Fruit fly (Drosophila melanogaster) ovary, adult (tissue): ENCODE data around the gene ScsbetaG.

Experiments used
- CG17801 ChIP-seq: fragments of 200-800 bp; optimal IDR thresholded peaks from 2 replicates; lab custom pipeline; 2019; ENCODE audit warnings: missing biosample characterization, mild to moderate bottlenecking, missing genetic modification characterization, moderate library complexity; ENCODE audit not compliant: partially characterized antibody

Gene ScsbetaG

DNA sequence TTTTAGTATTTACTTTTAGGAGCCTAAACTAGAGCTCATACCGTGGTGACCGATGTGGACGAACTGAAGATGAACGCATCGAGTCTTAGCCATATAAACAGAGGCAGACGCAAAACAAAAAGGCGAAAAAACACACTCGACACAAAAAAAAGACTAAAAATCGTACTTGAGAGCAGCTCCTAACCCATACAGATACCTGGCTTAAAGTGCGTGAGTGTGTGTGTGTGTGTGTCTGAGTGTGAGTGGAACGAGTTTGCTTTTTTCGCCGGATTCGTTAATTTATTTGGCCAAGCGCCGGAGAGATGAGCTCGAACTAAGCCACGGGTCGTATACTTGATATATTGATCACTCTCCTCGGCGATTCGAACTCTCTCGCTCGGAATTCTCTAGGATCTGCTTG is 12.4 kb downstream of the ScsbetaG start, which contains the start of gene frm:
TSS of gene frm (minus strand) at position 73 of the 400 bp plus-strand sequence.
- TF ChIP-seq CG17801 (GFP tag; lab: Kevin White, UChicago), result no peak

dm6 chr3L:5548524-5549084 is 14.9 kb downstream of the ScsbetaG start:
- no peak for TF ChIP-seq CG17801 (GFP tag; lab: Kevin White, UChicago)

DNA sequence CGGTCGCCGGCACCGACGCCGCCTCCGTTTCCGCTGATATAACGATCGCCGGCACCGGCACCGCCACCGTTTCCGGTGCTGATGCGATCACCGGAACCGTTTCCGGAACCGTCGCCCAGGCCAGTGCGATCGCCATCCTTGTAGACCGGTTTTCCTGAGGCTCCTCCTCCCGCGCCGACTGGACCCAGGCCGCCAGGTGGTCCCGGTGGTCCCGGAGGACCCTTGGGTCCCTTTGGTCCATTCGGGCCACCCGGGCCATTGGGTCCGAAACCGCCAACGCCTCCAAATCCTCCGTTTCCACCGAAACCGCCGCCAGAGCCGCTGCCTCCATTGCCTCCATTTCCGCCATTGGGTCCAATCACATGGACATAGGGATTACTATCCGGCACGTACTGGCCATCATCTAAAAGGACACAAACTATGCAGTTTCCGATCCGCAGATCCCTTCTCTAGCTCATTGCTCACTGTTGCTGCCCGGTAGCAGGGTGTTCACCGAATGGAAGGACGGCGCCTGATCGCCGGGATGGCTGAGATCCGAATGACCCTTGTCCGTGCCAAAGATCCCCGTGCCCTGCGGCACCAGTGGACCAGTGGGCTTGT is 20.6 kb downstream of the ScsbetaG start:
- no peak for TF ChIP-seq CG17801 (GFP tag; lab: Kevin White, UChicago)

DNA sequence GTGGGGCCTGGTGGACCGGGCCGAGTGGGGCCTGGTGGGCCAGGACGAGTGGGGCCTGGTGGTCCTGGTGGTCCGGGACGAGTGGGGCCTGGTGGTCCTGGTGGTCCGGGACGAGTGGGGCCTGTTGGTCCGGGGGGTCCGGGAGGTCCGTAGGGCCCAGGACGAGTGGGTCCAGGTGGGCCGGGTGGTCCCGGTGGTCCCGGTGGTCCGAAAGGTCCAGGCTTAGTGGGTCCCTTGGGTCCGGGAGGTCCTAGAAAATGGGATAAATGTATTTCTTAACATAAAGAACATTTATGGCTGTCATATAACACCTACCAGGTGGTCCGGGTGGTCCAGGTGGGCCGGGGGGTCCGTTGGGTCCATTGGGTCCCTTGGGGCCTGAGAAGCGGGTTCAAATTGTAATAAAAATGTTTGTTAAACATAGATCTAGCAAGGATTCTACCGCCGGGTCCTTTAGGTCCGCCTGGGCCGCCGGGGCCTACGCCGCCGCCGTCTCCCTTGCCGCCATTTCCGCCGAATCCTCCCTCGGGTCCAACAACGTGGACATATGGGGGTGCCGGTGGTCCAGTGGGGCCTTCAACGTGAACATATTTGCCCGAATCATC is 22.8 kb downstream of the ScsbetaG start:
- TF ChIP-seq CG17801 (GFP tag; lab: Kevin White, UChicago), result no peak

- TF ChIP-seq CG17801 (GFP tag; lab: Kevin White, UChicago), result no peak
Measured at dm6 chr3L:5535659-5536058, 27.8 kb downstream of the ScsbetaG start, which contains the start of gene CG13285. Gene CG13285, minus strand, starts transcription at chr3L:5535759.

DNA sequence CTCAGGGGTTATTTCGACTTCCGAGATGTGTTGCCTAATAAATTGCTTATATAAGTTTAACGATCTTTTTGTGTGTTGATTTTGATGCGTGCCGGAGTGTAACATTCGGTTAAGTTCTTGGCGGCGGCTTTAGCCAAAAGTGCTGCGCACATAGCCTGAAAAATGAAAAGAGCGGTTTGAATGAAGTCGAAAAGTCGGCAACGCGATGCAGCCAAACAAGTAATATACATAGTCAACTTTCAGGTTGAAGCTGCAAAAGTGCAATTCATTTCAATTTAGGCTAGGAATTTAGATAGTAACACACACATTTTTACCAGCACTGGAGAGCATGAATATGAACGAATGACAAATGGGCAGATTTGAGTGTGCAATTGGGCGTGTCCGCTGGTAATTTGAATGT is 29.2 kb downstream of the ScsbetaG start:
- no peak for TF ChIP-seq CG17801 (GFP tag; lab: Kevin White, UChicago)

- no peak for TF ChIP-seq CG17801 (GFP tag; lab: Kevin White, UChicago)
Measured at dm6 chr3L:5529241-5529640, 34.2 kb downstream of the ScsbetaG start, which contains the start of gene Lkr. Gene Lkr, minus strand, starts transcription at chr3L:5529341.

DNA sequence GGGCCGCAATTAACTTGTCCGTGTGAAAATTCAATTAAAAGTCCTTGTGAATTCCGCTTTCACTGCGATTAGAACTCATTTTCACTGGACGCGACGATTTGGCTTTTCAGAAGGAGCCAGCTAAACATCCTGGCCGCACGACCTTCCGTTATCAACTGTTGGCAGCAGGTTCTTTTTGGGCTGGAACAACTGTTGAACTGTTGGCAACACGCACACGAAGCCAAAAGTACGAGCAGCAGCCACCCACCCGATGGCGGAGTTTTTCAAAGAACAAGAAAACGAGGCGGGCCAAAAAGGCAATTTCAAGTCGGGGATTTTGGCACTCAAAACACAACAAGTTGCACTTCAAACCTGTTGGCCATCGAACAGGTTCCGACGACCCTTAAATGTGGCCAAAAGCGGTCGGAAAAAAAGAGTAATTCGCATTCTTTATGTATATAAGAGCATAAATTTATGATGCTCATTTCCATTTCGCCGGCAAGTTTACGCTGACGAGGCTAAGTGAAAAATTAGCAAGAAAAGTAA is 40.5 kb downstream of the ScsbetaG start:
- no peak for TF ChIP-seq CG17801 (GFP tag; lab: Kevin White, UChicago)

- peak; percentile 82 for TF ChIP-seq CG17801 (GFP tag; lab: Kevin White, UChicago)
Measured at dm6 chr3L:5511959-5512358, 51.5 kb downstream of the ScsbetaG start.
